Worm (Caenorhabditis elegans): ENCODE data around the gene Y26G10.4.

The Y26G10.4 gene

DNA sequence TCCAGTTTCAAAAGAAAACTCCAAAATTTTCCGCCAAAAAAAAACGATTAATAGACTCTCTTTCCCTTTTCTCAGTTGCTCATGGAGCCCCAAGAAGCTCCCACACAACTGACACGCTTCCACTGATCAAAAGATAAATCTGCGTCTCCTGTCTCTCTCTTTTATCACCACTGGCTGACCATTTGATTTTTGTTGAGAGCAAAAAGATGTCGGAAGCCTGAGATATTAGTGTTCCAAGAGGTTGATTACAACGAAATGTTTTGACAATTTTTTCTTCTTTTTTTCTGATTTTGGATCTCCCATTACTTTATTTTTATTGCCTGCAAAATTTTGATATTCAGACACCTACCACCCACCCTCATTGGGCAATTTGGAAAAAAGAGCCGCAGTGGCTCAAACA is 33.5 kb upstream of the Y26G10.4 start, which contains the start of gene twk-42:
Gene twk-42 (minus strand): TSS at position 101 of the 400 bp plus-strand sequence.
- no peak for TF ChIP-seq nhr-12 (tag; optimal IDR thresholded peaks at IDR 0.05)
- TF ChIP-seq rnt-1 (tag; optimal IDR thresholded peaks at IDR 0.05): peak; percentile 29

- TF ChIP-seq sox-4 (tag; optimal IDR thresholded peaks at IDR 0.05) (no peak), skn-1 (tag; optimal IDR thresholded peaks at IDR 0.05) (no peak), mab-9 (GFP tag; IDR thresholded peaks at IDR 0.05) (no peak), nhr-20 (tag; optimal IDR thresholded peaks at IDR 0.05) (peak; percentile 4), rnt-1 (tag; optimal IDR thresholded peaks at IDR 0.05) (peak; percentile 74), nhr-90 (tag; optimal IDR thresholded peaks at IDR 0.05; ENCODE audit: poor library complexity) (no peak), ceh-63 (GFP tag; optimal IDR thresholded peaks at IDR 0.05) (no peak), jun-1 (tag; optimal IDR thresholded peaks at IDR 0.05) (no peak), ceh-90 (tag; optimal IDR thresholded peaks at IDR 0.05) (no peak), lin-39 (tag; optimal IDR thresholded peaks at IDR 0.05) (peak; percentile 68), nhr-28 (tag; optimal IDR thresholded peaks at IDR 0.05) (no peak), nhr-237 (tag; optimal IDR thresholded peaks at IDR 0.05) (no peak), unc-98 (GFP tag; IDR thresholded peaks at IDR 0.05) (no peak), snpc-4 (tag; optimal IDR thresholded peaks at IDR 0.05) (no peak), hlh-4 (tag; optimal IDR thresholded peaks at IDR 0.05) (no peak), isw-1 (GFP tag; IDR thresholded peaks at IDR 0.05) (no peak), aha-1 (tag; optimal IDR thresholded peaks at IDR 0.05) (no peak), nhr-12 (tag; optimal IDR thresholded peaks at IDR 0.05) (no peak), nhr-71 (tag; optimal IDR thresholded peaks at IDR 0.05) (peak; percentile 70), hpl-2 (GFP tag; optimal IDR thresholded peaks at IDR 0.05) (no peak), pqm-1 (tag; optimal IDR thresholded peaks at IDR 0.05) (no peak), fkh-4 (tag; optimal IDR thresholded peaks at IDR 0.05; ENCODE audit: borderline replicate concordance) (no peak), lin-35 (GFP tag; optimal IDR thresholded peaks at IDR 0.05) (no peak), elt-2 (tag; optimal IDR thresholded peaks at IDR 0.05) (no peak), lsy-2 (tag; optimal IDR thresholded peaks at IDR 0.05) (peak in 1 of 2 experiments; percentile 32), irx-1 (tag; optimal IDR thresholded peaks at IDR 0.05) (no peak), mdl-1 (tag; optimal IDR thresholded peaks at IDR 0.05) (no peak), grh-1 (GFP tag; IDR thresholded peaks at IDR 0.05) (no peak), ets-5 (GFP tag; IDR thresholded peaks at IDR 0.05) (no peak), C16A3.4 (tag; optimal IDR thresholded peaks at IDR 0.05) (no peak), unc-62 (GFP tag; optimal IDR thresholded peaks at IDR 0.05) (no peak), mep-1 (tag; optimal IDR thresholded peaks at IDR 0.05) (no peak), vab-15 (tag; optimal IDR thresholded peaks at IDR 0.05) (peak; percentile 69), tlp-1 (tag; optimal IDR thresholded peaks at IDR 0.05) (no peak), lin-15B (tag; optimal IDR thresholded peaks at IDR 0.05) (no peak), ces-1 (GFP tag; optimal IDR thresholded peaks at IDR 0.05) (no peak), aly-2 (tag; optimal IDR thresholded peaks at IDR 0.05) (no peak), unc-30 (tag; optimal IDR thresholded peaks at IDR 0.05) (no peak), fos-1 (tag; optimal IDR thresholded peaks at IDR 0.05) (no peak), pax-3 (tag; optimal IDR thresholded peaks at IDR 0.05) (no peak), xbp-1 (tag; optimal IDR thresholded peaks at IDR 0.05) (no peak), alr-1 (tag; optimal IDR thresholded peaks at IDR 0.05; ENCODE audit: borderline replicate concordance) (no peak), efl-1 (optimal IDR thresholded peaks at IDR 0.05) (no peak), efl-1 (GFP tag; optimal IDR thresholded peaks at IDR 0.05 in 1 of 2) (peak in 1 of 2 experiments; percentile 75), egl-27 (tag; optimal IDR thresholded peaks at IDR 0.05) (no peak), nhr-76 (tag; optimal IDR thresholded peaks at IDR 0.05) (no peak), ztf-11 (tag; optimal IDR thresholded peaks at IDR 0.05) (no peak), nhr-77 (tag; optimal IDR thresholded peaks at IDR 0.05) (no peak), Y116A8C.19 (tag; optimal IDR thresholded peaks at IDR 0.05; ENCODE audit: borderline replicate concordance) (no peak), tbx-2 (tag; optimal IDR thresholded peaks at IDR 0.05) (peak; percentile 3), hlh-17 (GFP tag; optimal IDR thresholded peaks at IDR 0.05; ENCODE audit: borderline replicate concordance) (no peak), blmp-1 (tag; optimal IDR thresholded peaks at IDR 0.05) (no peak)
Observed at ce11 chrV:17728757-17729156, 29.8 kb upstream of the Y26G10.4 start.
